Fruit fly (Drosophila melanogaster) S2 (cell line): ENCODE measurements around the gene CG42404.

Experiments used
- CG8478 ChIP-seq: fragments of >200 bp; optimal IDR thresholded peaks from 2 replicates; lab custom pipeline; 2018
- CTCF ChIP-seq, 2 experiments: fragments of >200 bp; optimal IDR thresholded peaks; 2 replicates each; lab custom pipeline; 2018

The CG42404 gene

dm6 chr3R:15293878-15294350, 44.0 kb downstream of the CG42404 start:
- TF ChIP-seq CTCF (optimal IDR thresholded peaks at IDR 0.05; lab: Kevin White, UChicago) (no peak), CG8478 (no peak)

- TF ChIP-seq CTCF (optimal IDR thresholded peaks at IDR 0.05; lab: Kevin White, UChicago) (no peak), CG8478 (no peak)
Measured at dm6 chr3R:15297904-15298303, 48.0 kb downstream of the CG42404 start.

DNA sequence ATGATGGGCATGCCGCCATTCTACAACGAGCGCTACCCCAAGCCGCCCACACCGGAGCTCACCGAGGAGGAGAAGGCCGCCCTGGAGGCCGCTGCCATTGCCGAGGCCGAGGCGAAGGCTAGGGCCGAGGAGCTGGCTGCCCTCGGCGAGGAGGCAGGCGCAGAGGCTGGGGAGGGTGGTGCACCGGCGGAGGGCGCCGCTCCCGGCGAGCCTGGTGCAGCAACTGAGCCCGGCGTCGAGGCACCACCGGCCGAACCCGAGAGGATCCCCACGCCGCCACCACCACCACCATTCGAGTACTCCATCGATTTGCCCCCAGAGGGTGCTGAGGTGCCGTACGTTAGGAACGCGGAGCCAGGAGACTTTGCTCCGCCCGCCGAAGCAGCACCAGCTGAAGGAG, 55.4 kb downstream of the CG42404 start:
- no peak for TF ChIP-seq CTCF (optimal IDR thresholded peaks at IDR 0.05; lab: Kevin White, UChicago)
- no peak for TF ChIP-seq CG8478
